Worm (Caenorhabditis elegans): ENCODE data around the gene flp-16.

DNA sequence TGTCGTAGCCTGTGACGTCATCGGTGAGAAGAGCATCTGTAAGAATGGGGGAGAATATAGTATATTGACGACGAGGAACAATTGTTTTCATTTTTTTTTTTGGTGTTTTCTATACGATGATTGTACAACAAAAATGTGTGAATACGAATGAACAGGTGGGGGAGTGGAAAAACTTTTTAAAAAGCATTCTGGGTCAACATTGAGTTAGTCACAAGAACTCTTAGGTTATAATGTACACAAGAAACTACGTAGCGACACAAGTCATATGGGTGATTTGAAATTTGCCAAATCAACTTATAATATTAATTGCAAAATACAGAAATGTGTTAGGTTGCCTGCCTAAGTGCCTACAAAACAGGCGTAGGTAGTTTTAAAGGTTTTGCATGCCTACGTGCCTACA lies 49.0 kb downstream of the flp-16 start:
- no peak for TF ChIP-seq F13H6.1 (tag; optimal IDR thresholded peaks at IDR 0.05)
- TF ChIP-seq eyg-1 (tag; optimal IDR thresholded peaks at IDR 0.05) = no peak
- TF ChIP-seq ama-1 (optimal IDR thresholded peaks at IDR 0.05) = no peak
- TF ChIP-seq ceh-45 (GFP tag; IDR thresholded peaks at IDR 0.05) = no peak
- no peak for TF ChIP-seq ceh-22 (tag; optimal IDR thresholded peaks at IDR 0.05)
